Worm (Caenorhabditis elegans): ENCODE results near the gene Y116A8C.27.
"Not testable (repeated sequence)": the region's sequence is repeated elsewhere in the genome, so short reads cannot be mapped to it uniquely, and the experiment has no call there.

Gene Y116A8C.27

DNA sequence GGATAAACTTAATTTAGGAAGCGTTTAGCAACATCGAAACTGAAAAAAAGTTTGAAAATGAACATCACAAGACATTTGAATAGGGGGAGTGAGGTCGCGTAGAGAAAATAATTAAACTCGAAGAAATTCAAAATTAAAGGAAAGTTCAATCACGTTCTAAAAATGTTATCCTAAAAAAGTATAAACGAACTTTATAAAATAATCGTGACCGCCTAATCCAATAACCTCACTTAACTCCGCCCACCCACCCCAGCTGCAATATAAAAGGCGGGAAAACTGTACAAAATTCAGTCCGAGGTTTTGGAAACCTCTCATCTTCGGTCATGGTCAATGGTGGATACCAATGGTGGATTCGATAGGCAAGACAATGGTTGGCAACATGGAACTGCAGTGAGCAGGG lies 31.1 kb downstream of the Y116A8C.27 start, which contains the start of gene Y116A8C.465:
Y116A8C.465 (plus strand) TSS at position 301 of the 400 bp plus-strand sequence.
- TF ChIP-seq dao-5, W03F9.2, him-1 (tag; optimal IDR thresholded peaks at IDR 0.05): not testable (repeated sequence)

DNA sequence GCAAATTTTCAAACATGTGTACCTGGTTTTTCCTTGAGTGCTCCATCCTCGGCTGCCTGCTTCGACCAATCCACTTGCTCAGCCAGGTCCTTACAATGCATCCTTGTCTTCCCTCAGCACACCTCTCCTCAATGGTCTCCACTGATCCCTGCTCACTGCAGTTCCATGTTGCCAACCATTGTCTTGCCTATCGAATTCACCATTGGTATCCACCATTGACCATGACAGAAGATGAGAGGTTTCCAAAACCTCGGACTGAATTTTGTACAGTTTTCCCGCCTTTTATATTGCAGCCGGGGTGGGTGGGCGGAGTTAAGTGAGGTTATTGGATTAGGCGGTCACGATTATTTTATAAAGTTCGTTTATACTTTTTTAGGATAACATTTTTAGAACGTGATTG lies 32.4 kb downstream of the Y116A8C.27 start, which contains the start of gene Y116A8C.467:
Y116A8C.467 (minus strand) TSS at position 101 of the 400 bp plus-strand sequence.
- not testable (repeated sequence) for TF ChIP-seq dao-5, him-1, W03F9.2 (tag; optimal IDR thresholded peaks at IDR 0.05)

DNA sequence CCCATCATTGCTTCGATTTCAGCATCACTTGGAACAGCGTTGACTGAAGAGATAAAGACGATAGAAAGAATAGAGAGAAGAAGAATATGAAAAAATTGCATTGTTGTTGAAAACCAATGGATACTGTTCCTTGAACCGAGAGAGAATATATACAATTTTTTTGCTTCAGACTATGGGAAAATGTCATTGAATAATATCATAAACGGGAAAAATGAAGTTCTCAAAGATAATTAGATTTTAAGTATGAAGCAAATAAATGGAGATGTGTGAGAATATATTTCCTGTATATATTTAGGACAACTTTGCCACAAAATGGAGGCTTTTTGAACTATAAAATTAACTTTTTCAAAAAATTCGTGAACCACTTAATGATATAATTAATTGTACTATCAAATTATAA lies 38.0 kb downstream of the Y116A8C.27 start, which contains the start of gene Y116A8C.44:
Y116A8C.44 (minus strand) TSS at position 101 of the 400 bp plus-strand sequence.
- TF ChIP-seq dao-5 (tag; optimal IDR thresholded peaks at IDR 0.05) (no peak), him-1 (tag; optimal IDR thresholded peaks at IDR 0.05) (no peak), W03F9.2 (tag; optimal IDR thresholded peaks at IDR 0.05) (no peak)

- no peak for TF ChIP-seq dao-5 (tag; optimal IDR thresholded peaks at IDR 0.05)
- no peak for TF ChIP-seq him-1 (tag; optimal IDR thresholded peaks at IDR 0.05)
- TF ChIP-seq W03F9.2 (tag; optimal IDR thresholded peaks at IDR 0.05): no peak
These were observed 42.8 kb downstream of the Y116A8C.27 start, which contains the start of gene Y116A8C.23 for ce11 chrIV:17053261-17053660. TSS of gene Y116A8C.23 (plus strand) at chrIV:17053561.

ce11 chrIV:17048257-17048656 lies 47.8 kb downstream of the Y116A8C.27 start, which contains the start of gene athp-3:
TSS of gene athp-3 (minus strand) at chrIV:17048357.
- TF ChIP-seq W03F9.2 (tag; optimal IDR thresholded peaks at IDR 0.05) (no peak), dao-5 (tag; optimal IDR thresholded peaks at IDR 0.05) (no peak), him-1 (tag; optimal IDR thresholded peaks at IDR 0.05) (no peak)

DNA sequence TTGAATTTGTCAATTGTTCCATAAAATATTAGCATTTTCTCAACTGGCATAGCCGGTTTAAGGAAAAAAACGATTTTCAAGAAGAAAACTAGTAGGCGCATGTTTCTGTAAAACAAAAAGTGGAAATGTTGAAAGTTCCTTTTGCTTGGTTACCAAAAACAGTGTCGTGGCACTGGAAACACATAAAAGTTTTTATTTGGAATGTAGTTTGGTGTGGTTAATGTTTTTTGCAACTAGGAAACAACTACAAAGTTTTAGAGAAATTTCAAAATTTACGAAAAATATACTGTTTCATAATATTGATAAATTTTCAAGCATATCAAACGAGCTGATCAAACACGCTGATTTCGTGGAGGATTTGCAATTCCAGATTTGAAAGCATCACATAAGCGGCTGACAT lies 50.4 kb downstream of the Y116A8C.27 start, which contains the start of gene clec-195:
clec-195 (minus strand) TSS at position 101 of the 400 bp plus-strand sequence.
- TF ChIP-seq dao-5 (tag; optimal IDR thresholded peaks at IDR 0.05) (no peak), W03F9.2 (tag; optimal IDR thresholded peaks at IDR 0.05) (no peak), him-1 (tag; optimal IDR thresholded peaks at IDR 0.05) (no peak)
